Worm (Caenorhabditis elegans) whole organism, young adult: ENCODE results near the gene spon-1.

Experiments used
- B0019.2 ChIP-seq: fragments of 200-800 bp; sonication (Bioruptor generic); conservative IDR thresholded peaks from 2 replicates; pipeline ENCODE4 v1.3.6; 2022; ENCODE audit warnings: missing genetic modification reagents, missing genetic modification characterization, missing compliant biosample characterization
- B0261.1 ChIP-seq: sonication (generic microtip); optimal IDR thresholded peaks from 2 replicates; lab custom pipeline; 2016; ENCODE audit warnings: mild to moderate bottlenecking, missing genetic modification characterization, moderate library complexity, missing compliant biosample characterization
- C06A6.2 ChIP-seq: fragments of 200-800 bp; sonication (Bioruptor generic); conservative IDR thresholded peaks from 2 replicates; pipeline ENCODE4 v1.3.6; 2022; ENCODE audit warnings: missing genetic modification characterization, missing compliant biosample characterization
- F23B12.7 ChIP-seq: sonication (generic microtip); optimal IDR thresholded peaks from 2 replicates; lab custom pipeline; 2017; ENCODE audit warnings: missing genetic modification characterization, mild to moderate bottlenecking, missing compliant biosample characterization, antibody characterized with exemption, moderate library complexity; ENCODE audit not compliant: insufficient read depth
- F39B2.1 ChIP-seq: fragments of 200-800 bp; sonication (Bioruptor generic); IDR thresholded peaks from 2 replicates; pipeline ENCODE4 v1.3.6; 2022; ENCODE audit warnings: missing genetic modification reagents, missing genetic modification characterization, missing compliant biosample characterization
- F57A8.1 ChIP-seq: fragments of 200-800 bp; sonication (Bioruptor generic); optimal IDR thresholded peaks from 2 replicates; lab custom pipeline; 2018; ENCODE audit warnings: mild to moderate bottlenecking, missing genetic modification characterization, moderate library complexity, missing compliant biosample characterization
- K11D2.4 ChIP-seq: fragments of 200-800 bp; sonication (Bioruptor generic); IDR thresholded peaks from 2 replicates; pipeline ENCODE4 v1.3.6; 2022; ENCODE audit warnings: missing genetic modification reagents, missing genetic modification characterization, missing compliant biosample characterization
- Y53G8AR.9 ChIP-seq: fragments of 200-800 bp; sonication (Bioruptor generic); conservative IDR thresholded peaks from 2 replicates; pipeline ENCODE4 v1.3.6; 2022; ENCODE audit warnings: missing genetic modification reagents, missing genetic modification characterization, missing compliant biosample characterization
- Y56A3A.18 ChIP-seq: fragments of 200-800 bp; sonication (Bioruptor generic); IDR thresholded peaks from 2 replicates; pipeline ENCODE4 v1.3.6; 2022; ENCODE audit warnings: missing genetic modification reagents, missing genetic modification characterization, missing compliant biosample characterization
- Y79H2A.3 ChIP-seq: fragments of 200-800 bp; sonication (Bioruptor generic); conservative IDR thresholded peaks from 2 replicates; pipeline ENCODE4 v1.3.6; 2022; ENCODE audit warnings: missing genetic modification reagents, missing genetic modification characterization, missing compliant biosample characterization
- Y95B8A.8 ChIP-seq: fragments of 200-800 bp; sonication (Bioruptor generic); IDR thresholded peaks from 2 replicates; pipeline ENCODE4 v1.3.6; 2022; ENCODE audit warnings: missing genetic modification reagents, missing genetic modification characterization, missing compliant biosample characterization
- aptf-3 ChIP-seq: fragments of 200-800 bp; sonication (Bioruptor generic); IDR thresholded peaks from 2 replicates; pipeline ENCODE4 v1.3.6; 2022; ENCODE audit warnings: missing genetic modification characterization, missing compliant biosample characterization
- atf-7 ChIP-seq: sonication (generic microtip); optimal IDR thresholded peaks from 2 replicates; lab custom pipeline; 2017; ENCODE audit warnings: mild to moderate bottlenecking, missing genetic modification characterization, missing compliant biosample characterization
- bed-1 ChIP-seq: fragments of 200-800 bp; sonication (Bioruptor generic); IDR thresholded peaks from 2 replicates; pipeline ENCODE4 v1.3.6; 2022; ENCODE audit warnings: missing genetic modification reagents, missing genetic modification characterization, missing compliant biosample characterization
- ccch-3 ChIP-seq: fragments of 200-800 bp; sonication (Bioruptor generic); optimal IDR thresholded peaks from 2 replicates; lab custom pipeline; 2018; ENCODE audit warnings: mild to moderate bottlenecking, missing genetic modification characterization, missing compliant biosample characterization
- ceh-100 ChIP-seq: fragments of 200-800 bp; sonication (Bioruptor generic); IDR thresholded peaks from 2 replicates; pipeline ENCODE4 v1.3.6; 2022; ENCODE audit warnings: missing genetic modification reagents, missing genetic modification characterization, missing compliant biosample characterization
- ceh-27 ChIP-seq: fragments of 200-800 bp; sonication (Bioruptor generic); optimal IDR thresholded peaks from 2 replicates; lab custom pipeline; 2018; ENCODE audit warnings: mild to moderate bottlenecking, missing genetic modification characterization, moderate library complexity, missing compliant biosample characterization
- ceh-58 ChIP-seq: fragments of 200-800 bp; sonication (Bioruptor generic); IDR thresholded peaks from 2 replicates; pipeline ENCODE4 v1.3.6; 2022; ENCODE audit warnings: missing genetic modification characterization, missing compliant biosample characterization
- ceh-91 ChIP-seq: fragments of 200-800 bp; sonication (Bioruptor generic); IDR thresholded peaks from 2 replicates; pipeline ENCODE4 v1.3.6; 2022; ENCODE audit warnings: missing genetic modification reagents, missing genetic modification characterization, missing compliant biosample characterization
- chd-7 ChIP-seq: sonication (generic microtip); optimal IDR thresholded peaks from 2 replicates; lab custom pipeline; 2016; ENCODE audit warnings: mild to moderate bottlenecking, missing genetic modification characterization, moderate library complexity, missing compliant biosample characterization
- dox-1 ChIP-seq: fragments of 200-800 bp; sonication (Bioruptor generic); IDR thresholded peaks from 2 replicates; pipeline ENCODE4 v1.3.6; 2022; ENCODE audit warnings: missing genetic modification reagents, missing genetic modification characterization, missing compliant biosample characterization
- dpff-1 ChIP-seq: sonication (generic microtip); optimal IDR thresholded peaks from 2 replicates; lab custom pipeline; 2017; ENCODE audit warnings: mild to moderate bottlenecking, missing genetic modification characterization, missing compliant biosample characterization
- ets-4 ChIP-seq: fragments of 200-800 bp; sonication (Bioruptor generic); optimal IDR thresholded peaks from 2 replicates; lab custom pipeline; 2018; ENCODE audit warnings: mild to moderate bottlenecking, missing genetic modification characterization, missing compliant biosample characterization
- him-1 ChIP-seq: sonication (generic microtip); optimal IDR thresholded peaks from 2 replicates; lab custom pipeline; 2016; ENCODE audit warnings: missing genotype, missing genetic modification reagents, missing genetic modification characterization, missing compliant biosample characterization
- hmg-1.2 ChIP-seq: fragments of 200-800 bp; sonication (Bioruptor generic); IDR thresholded peaks from 2 replicates; pipeline ENCODE4 v1.3.6; 2022; ENCODE audit warnings: missing genetic modification reagents, missing genetic modification characterization, missing compliant biosample characterization
- hsf-1 ChIP-seq: fragments of 200-800 bp; sonication (Bioruptor generic); IDR thresholded peaks from 2 replicates; pipeline ENCODE4 v1.3.6; 2022; ENCODE audit warnings: missing genetic modification reagents, missing genetic modification characterization, missing compliant biosample characterization
- let-526 ChIP-seq: fragments of 200-800 bp; sonication (Bioruptor generic); IDR thresholded peaks from 2 replicates; pipeline ENCODE4 v1.3.6; 2022; ENCODE audit warnings: missing genetic modification reagents, missing genetic modification characterization, missing compliant biosample characterization
- let-607 ChIP-seq, 2 experiments: fragments of 200-800 bp in 1 of 2; sonication (Bioruptor generic) in 1 of 2; sonication (generic microtip) in 1 of 2; optimal IDR thresholded peaks; 2 replicates each; lab custom pipeline; 2016 to 2018; ENCODE audit warnings: mild to moderate bottlenecking in 2 of 2, missing compliant biosample characterization in 2 of 2, missing genetic modification characterization in 2 of 2, moderate library complexity in 2 of 2, missing genotype in 1 of 2
- lin-40 ChIP-seq: sonication (generic microtip); optimal IDR thresholded peaks from 2 replicates; lab custom pipeline; 2016; ENCODE audit warnings: missing genetic modification characterization, mild to moderate bottlenecking, missing compliant biosample characterization, missing genotype, missing genetic modification reagents
- madf-10 ChIP-seq: sonication (generic microtip); optimal IDR thresholded peaks from 2 replicates; lab custom pipeline; 2016; ENCODE audit warnings: mild to moderate bottlenecking, missing genetic modification characterization, missing compliant biosample characterization
- madf-3 ChIP-seq: fragments of 200-800 bp; sonication (Bioruptor generic); IDR thresholded peaks from 2 replicates; pipeline ENCODE4 v1.3.6; 2022; ENCODE audit warnings: missing genetic modification reagents, missing genetic modification characterization, missing compliant biosample characterization
- madf-6 ChIP-seq: fragments of 200-800 bp; sonication (Bioruptor generic); IDR thresholded peaks from 2 replicates; pipeline ENCODE4 v1.3.6; 2022; ENCODE audit warnings: missing genetic modification reagents, missing genetic modification characterization, missing compliant biosample characterization
- nhr-90 ChIP-seq: sonication (generic microtip); optimal IDR thresholded peaks from 2 replicates; lab custom pipeline; 2016; ENCODE audit warnings: missing genotype, mild to moderate bottlenecking, missing genetic modification characterization, missing compliant biosample characterization
- pbrm-1 ChIP-seq: fragments of 200-800 bp; sonication (Bioruptor generic); IDR thresholded peaks from 2 replicates; pipeline ENCODE4 v1.3.6; 2022; ENCODE audit warnings: missing genetic modification reagents, missing genetic modification characterization, missing compliant biosample characterization
- pha-4 ChIP-seq: fragments of 150-350 bp; sonication (generic microtip); optimal IDR thresholded peaks from 2 replicates; lab custom pipeline; 2014; ENCODE audit warnings: missing biosample characterization, missing genetic modification reagents, missing genetic modification characterization
- rec-8 ChIP-seq, 2 experiments: sonication (generic microtip); optimal IDR thresholded peaks; 2 replicates each; lab custom pipeline; 2016; ENCODE audit warnings: mild to moderate bottlenecking in 2 of 2, missing genetic modification characterization in 2 of 2, missing genetic modification reagents in 2 of 2, missing genotype in 2 of 2, missing biosample characterization in 1 of 2, missing compliant biosample characterization in 1 of 2, moderate library complexity in 1 of 2
- repo-1 ChIP-seq: sonication (generic microtip); optimal IDR thresholded peaks from 2 replicates; lab custom pipeline; 2017; ENCODE audit warnings: mild to moderate bottlenecking, missing genetic modification characterization, missing compliant biosample characterization
- snpc-3.4 ChIP-seq: sonication (generic microtip); optimal IDR thresholded peaks from 2 replicates; lab custom pipeline; 2017; ENCODE audit warnings: missing genetic modification characterization, mild to moderate bottlenecking, missing compliant biosample characterization, antibody characterized with exemption, moderate library complexity, missing genotype, missing genetic modification reagents
- snpc-4 ChIP-seq, 5 experiments: fragments of 150-350 bp in 1 of 5; sonication (generic microtip) in 4 of 5; optimal IDR thresholded peaks; 2 replicates each; lab custom pipeline; 2014 to 2018; ENCODE audit warnings: missing genetic modification characterization in 5 of 5, missing biosample characterization in 3 of 5, antibody characterized with exemption in 2 of 5, mild to moderate bottlenecking in 2 of 5, missing compliant biosample characterization in 2 of 5, missing genotype in 2 of 5, moderate library complexity in 2 of 5, missing genetic modification reagents in 1 of 5
- somi-1 ChIP-seq: fragments of 200-800 bp; sonication (Bioruptor generic); optimal IDR thresholded peaks from 2 replicates; lab custom pipeline; 2018; ENCODE audit warnings: mild to moderate bottlenecking, missing genetic modification characterization, missing compliant biosample characterization
- tbx-9 ChIP-seq: sonication (generic microtip); optimal IDR thresholded peaks from 2 replicates; lab custom pipeline; 2016; ENCODE audit warnings: borderline replicate concordance, missing genetic modification characterization, inconsistent platforms, missing compliant biosample characterization
- unc-130 ChIP-seq: sonication (generic microtip); optimal IDR thresholded peaks from 2 replicates; lab custom pipeline; 2016; ENCODE audit warnings: missing genetic modification reagents, missing genetic modification characterization, missing compliant biosample characterization
- unc-62 ChIP-seq: fragments of 150-350 bp; optimal IDR thresholded peaks from 2 replicates; lab custom pipeline; 2014; ENCODE audit warnings: missing biosample characterization, missing genetic modification reagents, missing genetic modification characterization
- xnd-1 ChIP-seq: sonication (generic microtip); optimal IDR thresholded peaks from 2 replicates; lab custom pipeline; 2016; ENCODE audit warnings: missing genotype, missing genetic modification reagents, missing genetic modification characterization, missing compliant biosample characterization
- zfh-2 ChIP-seq: fragments of 200-800 bp; sonication (Bioruptor generic); conservative IDR thresholded peaks from 2 replicates; pipeline ENCODE4 v1.3.6; 2022; ENCODE audit warnings: missing genetic modification reagents, missing genetic modification characterization, missing compliant biosample characterization
- zim-3 ChIP-seq: sonication (generic microtip); optimal IDR thresholded peaks from 2 replicates; lab custom pipeline; 2017; ENCODE audit warnings: mild to moderate bottlenecking, missing genetic modification characterization, moderate library complexity, missing compliant biosample characterization
- ztf-22 ChIP-seq: fragments of 200-800 bp; sonication (Bioruptor generic); optimal IDR thresholded peaks from 2 replicates; lab custom pipeline; 2018; ENCODE audit warnings: mild to moderate bottlenecking, missing genetic modification characterization, moderate library complexity, missing compliant biosample characterization

The spon-1 gene

DNA sequence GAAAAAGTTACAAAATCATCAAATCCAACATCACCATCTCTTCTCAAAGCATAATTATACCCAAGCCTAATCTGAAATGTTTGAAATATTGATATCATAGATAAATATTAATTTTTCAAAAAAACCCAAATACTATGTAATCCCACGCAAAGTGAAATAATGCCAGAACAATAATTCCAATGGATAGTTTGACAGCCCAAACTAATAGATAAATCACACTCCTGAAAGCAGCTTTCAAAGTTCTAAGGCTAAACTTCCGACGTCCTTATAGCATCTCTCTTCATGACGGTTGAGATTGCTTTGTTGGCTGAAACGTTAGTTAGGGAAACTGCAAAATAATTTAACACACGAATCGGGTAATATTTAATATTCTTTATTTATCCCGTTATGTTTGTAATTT lies 17.1 kb upstream of the spon-1 start:
- TF ChIP-seq ceh-58 (no peak), ccch-3 (GFP tag; lab: Kevin White, UChicago) (no peak), B0261.1 (tag; lab: Kevin White, UChicago) (no peak), B0019.2 (GFP tag; lab: Robert Waterston, UW) (no peak), ceh-27 (GFP tag; lab: Kevin White, UChicago) (no peak), atf-7 (tag; lab: Kevin White, UChicago) (no peak), hmg-1.2 (GFP tag; lab: Robert Waterston, UW) (0 out of 2 replicates have a peak, but pooled peaks have one; percentile 7), F57A8.1 (GFP tag; lab: Kevin White, UChicago) (no peak), Y95B8A.8 (no peak), repo-1 (tag; lab: Kevin White, UChicago) (no peak), chd-7 (tag; lab: Kevin White, UChicago) (no peak), somi-1 (no peak), dpff-1 (tag; lab: Kevin White, UChicago) (no peak), lin-40 (tag; lab: Kevin White, UChicago) (no peak), rec-8 (tag; optimal IDR thresholded peaks at IDR 0.05; lab: Kevin White, UChicago) (no peak), him-1 (tag; lab: Kevin White, UChicago) (peak; percentile 53), F39B2.1 (GFP tag; lab: Robert Waterston, UW) (no peak), xnd-1 (tag; lab: Kevin White, UChicago) (no peak), ztf-22 (GFP tag; lab: Kevin White, UChicago) (no peak), F23B12.7 (tag; lab: Kevin White, UChicago) (no peak), snpc-3.4 (tag; lab: Kevin White, UChicago) (no peak), Y53G8AR.9 (GFP tag; lab: Robert Waterston, UW) (0 out of 2 replicates have a peak, but pooled peaks have one; percentile 50), madf-3 (peak; percentile 64; the same call in 1 of the 2 replicates)

DNA sequence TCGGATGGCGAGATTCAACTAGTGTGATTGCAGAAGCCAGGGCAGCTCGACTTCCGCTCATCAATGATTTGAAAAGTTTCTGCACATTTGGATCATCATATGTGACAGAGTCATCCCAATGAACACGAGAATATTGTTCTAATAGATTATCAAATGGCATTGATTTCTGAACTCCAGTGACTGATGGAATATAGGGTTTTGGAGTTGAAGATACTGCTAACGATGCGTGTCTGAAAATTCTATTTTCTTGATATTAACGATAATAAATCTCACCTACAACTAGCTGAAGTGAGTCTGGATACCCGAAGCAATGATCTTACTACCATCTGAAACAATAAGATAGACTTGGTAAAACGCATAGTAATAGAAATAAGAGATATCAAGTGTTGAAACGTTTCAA lies 15.5 kb upstream of the spon-1 start, which contains the start of gene mmaa-1:
Gene mmaa-1, minus strand, starts transcription at position 328 of the 400 bp plus-strand sequence.
- peak; percentile 69 for TF ChIP-seq chd-7 (tag; lab: Kevin White, UChicago)
- no peak for TF ChIP-seq aptf-3 (GFP tag; lab: Robert Waterston, UW)
- 0 out of 2 replicates have a peak, but pooled peaks have one; percentile 42 for TF ChIP-seq bed-1 (GFP tag; lab: Robert Waterston, UW)
- no peak for TF ChIP-seq hsf-1 (GFP tag; lab: Robert Waterston, UW)
- TF ChIP-seq unc-130 (GFP tag; lab: Kevin White, UChicago), result no peak
- peak; percentile 3 for TF ChIP-seq madf-10 (tag; lab: Kevin White, UChicago)
- no peak for TF ChIP-seq C06A6.2 (GFP tag; lab: Robert Waterston, UW)
- TF ChIP-seq K11D2.4 (GFP tag; lab: Robert Waterston, UW), result 0 out of 2 replicates have a peak, but pooled peaks have one; percentile 21
- no peak for TF ChIP-seq pha-4 (tag; lab: Kevin White, UChicago)
- no peak for TF ChIP-seq pbrm-1 (GFP tag; lab: Robert Waterston, UW)
- TF ChIP-seq let-607 (tag; optimal IDR thresholded peaks at IDR 0.05; lab: Kevin White, UChicago), result peak in 1 of 2 experiments; percentile 26
- TF ChIP-seq Y79H2A.3, result no peak
- no peak for TF ChIP-seq ceh-91 (GFP tag; lab: Robert Waterston, UW)
- peak; percentile 78; the same call in 1 of the 2 replicates for TF ChIP-seq Y56A3A.18 (GFP tag; lab: Robert Waterston, UW)
- TF ChIP-seq B0019.2 (GFP tag; lab: Robert Waterston, UW), result no peak
- TF ChIP-seq zfh-2 (GFP tag; lab: Robert Waterston, UW), result no peak
- no peak for TF ChIP-seq snpc-4 (GFP tag; optimal IDR thresholded peaks at IDR 0.05; lab: Kevin White, UChicago)
- no peak for TF ChIP-seq snpc-4 (tag; optimal IDR thresholded peaks at IDR 0.05; lab: Kevin White, UChicago)
- TF ChIP-seq ceh-100 (GFP tag; lab: Robert Waterston, UW), result no peak
- no peak for TF ChIP-seq let-526 (GFP tag; lab: Robert Waterston, UW)
- TF ChIP-seq tbx-9 (tag; lab: Kevin White, UChicago), result no peak
- no peak for TF ChIP-seq nhr-90
- TF ChIP-seq unc-62 (GFP tag; lab: Kevin White, UChicago), result no peak
- TF ChIP-seq zim-3 (tag; lab: Kevin White, UChicago), result peak; percentile 19
- no peak for TF ChIP-seq ets-4 (GFP tag; lab: Kevin White, UChicago)
- peak; percentile 25; the same call in 1 of the 2 replicates for TF ChIP-seq madf-6 (GFP tag; lab: Robert Waterston, UW)
- peak; percentile 34; the same call in 1 of the 2 replicates for TF ChIP-seq dox-1 (GFP tag; lab: Robert Waterston, UW)
